Fruit fly (Drosophila melanogaster) S2 (cell line): ENCODE data around the gene CG33514.

Source experiments
- CG8478 ChIP-seq: fragments of >200 bp; optimal IDR thresholded peaks from 2 replicates; lab custom pipeline; 2018
- CTCF ChIP-seq, 2 experiments: fragments of >200 bp; optimal IDR thresholded peaks; 2 replicates each; lab custom pipeline; 2018

DNA sequence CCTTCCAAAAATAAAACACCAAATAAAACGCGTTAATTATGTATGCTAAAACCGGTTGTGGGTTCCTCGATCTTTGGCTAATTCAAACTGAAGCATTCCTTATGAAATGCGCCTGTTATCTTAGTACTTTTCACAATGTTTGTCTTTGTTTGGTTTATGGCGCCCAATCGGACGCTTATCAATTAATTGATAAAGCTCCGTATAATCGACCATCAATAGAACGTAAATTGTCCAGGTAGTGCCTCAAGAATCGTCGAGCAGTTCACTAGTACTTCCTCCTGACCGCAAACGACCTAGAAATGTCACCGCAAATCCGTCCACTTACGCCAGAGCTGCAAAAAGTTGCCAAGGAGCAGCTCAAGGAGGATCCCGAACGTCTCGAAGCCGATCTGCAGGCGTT is at the start of gene CG33514:
- TF ChIP-seq CTCF (optimal IDR thresholded peaks at IDR 0.05; lab: Kevin White, UChicago): no peak
- TF ChIP-seq CG8478 (lab: Kevin White, UChicago): no peak
